Worm (Caenorhabditis elegans) whole organism, L2 larva: ENCODE data around the gene tald-1.
"Not testable (repeated sequence)": the region's sequence is repeated elsewhere in the genome, so short reads cannot be mapped to it uniquely, and the experiment has no call there.

Experiments used
- C34F6.9 ChIP-seq: fragments of 150-350 bp; optimal IDR thresholded peaks from 2 replicates; lab custom pipeline; 2014; ENCODE audit warnings: missing biosample characterization, missing genetic modification characterization
- R02D3.7 ChIP-seq: fragments of 150-350 bp; optimal IDR thresholded peaks from 2 replicates; lab custom pipeline; 2014; ENCODE audit warnings: missing biosample characterization, missing genetic modification characterization
- Y55F3AM.14 ChIP-seq: fragments of 200-800 bp; sonication (Bioruptor generic); optimal IDR thresholded peaks from 2 replicates; lab custom pipeline; 2018; ENCODE audit warnings: mild to moderate bottlenecking, missing genetic modification characterization, missing compliant biosample characterization
- ZK546.5 ChIP-seq: sonication (generic microtip); optimal IDR thresholded peaks from 2 replicates; lab custom pipeline; 2017; ENCODE audit warnings: missing biosample characterization, missing genetic modification characterization
- alr-1 ChIP-seq: fragments of 150-350 bp; optimal IDR thresholded peaks from 2 replicates; lab custom pipeline; 2014; ENCODE audit warnings: missing biosample characterization, missing genetic modification characterization
- aly-2 ChIP-seq: fragments of 150-350 bp; optimal IDR thresholded peaks from 2 replicates; lab custom pipeline; 2014; ENCODE audit warnings: missing biosample characterization, missing genetic modification characterization
- ama-1 ChIP-seq: fragments of 150-350 bp; optimal IDR thresholded peaks from 2 replicates; lab custom pipeline; 2018; ENCODE audit warnings: inconsistent platforms
- blmp-1 ChIP-seq: sonication (generic microtip); optimal IDR thresholded peaks from 2 replicates; lab custom pipeline; 2017; ENCODE audit warnings: missing genetic modification characterization, mild to moderate bottlenecking, missing compliant biosample characterization, antibody characterized with exemption, moderate library complexity; ENCODE audit not compliant: insufficient read depth
- ceh-16 ChIP-seq: fragments of 150-350 bp; optimal IDR thresholded peaks from 2 replicates; lab custom pipeline; 2014; ENCODE audit warnings: missing biosample characterization, missing genetic modification characterization
- ceh-82 ChIP-seq: fragments of 150-350 bp; optimal IDR thresholded peaks from 2 replicates; lab custom pipeline; 2014; ENCODE audit warnings: missing biosample characterization, missing genetic modification characterization
- crh-2 ChIP-seq: sonication (generic microtip); optimal IDR thresholded peaks from 2 replicates; lab custom pipeline; 2017; ENCODE audit warnings: missing biosample characterization, missing genetic modification characterization
- dmd-4 ChIP-seq: sonication (generic microtip); optimal IDR thresholded peaks from 2 replicates; lab custom pipeline; 2017; ENCODE audit warnings: missing biosample characterization, missing genetic modification characterization
- egl-27 ChIP-seq: sonication (generic microtip); optimal IDR thresholded peaks from 3 replicates; lab custom pipeline; 2017; ENCODE audit warnings: missing biosample characterization, missing genetic modification reagents, missing genetic modification characterization
- elt-1 ChIP-seq: fragments of 150-350 bp; optimal IDR thresholded peaks from 2 replicates; lab custom pipeline; 2014; ENCODE audit warnings: missing biosample characterization, missing genetic modification characterization
- elt-3 ChIP-seq: sonication (generic microtip); optimal IDR thresholded peaks from 2 replicates; lab custom pipeline; 2017; ENCODE audit warnings: missing biosample characterization, missing genetic modification characterization
- fos-1 ChIP-seq: fragments of 150-350 bp; optimal IDR thresholded peaks from 2 replicates; lab custom pipeline; 2014; ENCODE audit warnings: missing biosample characterization, missing genetic modification characterization
- lin-13 ChIP-seq: fragments of 150-350 bp; optimal IDR thresholded peaks from 2 replicates; lab custom pipeline; 2014; ENCODE audit warnings: missing biosample characterization, missing genetic modification reagents, missing genetic modification characterization
- lin-39 ChIP-seq: fragments of 150-350 bp; optimal IDR thresholded peaks from 2 replicates; lab custom pipeline; 2014; ENCODE audit warnings: missing biosample characterization, missing genetic modification reagents, missing genetic modification characterization
- mab-5 ChIP-seq: fragments of 150-350 bp; optimal IDR thresholded peaks from 2 replicates; lab custom pipeline; 2014; ENCODE audit warnings: missing biosample characterization, missing genetic modification characterization
- nhr-12 ChIP-seq: fragments of 150-350 bp; optimal IDR thresholded peaks from 2 replicates; lab custom pipeline; 2014; ENCODE audit warnings: missing biosample characterization, missing genetic modification characterization
- nhr-129 ChIP-seq: fragments of 150-350 bp; optimal IDR thresholded peaks from 2 replicates; lab custom pipeline; 2014; ENCODE audit warnings: missing biosample characterization, missing genetic modification characterization
- nhr-21 ChIP-seq: fragments of 150-350 bp; optimal IDR thresholded peaks from 2 replicates; lab custom pipeline; 2014; ENCODE audit warnings: missing biosample characterization, missing genetic modification characterization
- nhr-23 ChIP-seq: fragments of 150-350 bp; optimal IDR thresholded peaks from 2 replicates; lab custom pipeline; 2014; ENCODE audit warnings: missing biosample characterization, missing genetic modification reagents, missing genetic modification characterization
- nhr-237 ChIP-seq: fragments of 150-350 bp; optimal IDR thresholded peaks from 2 replicates; lab custom pipeline; 2014; ENCODE audit warnings: missing biosample characterization, missing genetic modification characterization
- sem-4 ChIP-seq: fragments of 150-350 bp; optimal IDR thresholded peaks from 2 replicates; lab custom pipeline; 2014; ENCODE audit warnings: missing biosample characterization, missing genetic modification reagents, missing genetic modification characterization
- sma-9 ChIP-seq, 2 experiments: fragments of 150-350 bp in 1 of 2; sonication (generic microtip) in 1 of 2; optimal IDR thresholded peaks; 2 replicates each; lab custom pipeline; 2014 to 2016; ENCODE audit warnings: missing genetic modification characterization in 2 of 2, mild to moderate bottlenecking in 1 of 2, missing biosample characterization in 1 of 2, missing compliant biosample characterization in 1 of 2, missing genetic modification reagents in 1 of 2, moderate library complexity in 1 of 2
- snpc-4 ChIP-seq: fragments of 150-350 bp; optimal IDR thresholded peaks from 2 replicates; lab custom pipeline; 2014; ENCODE audit warnings: missing biosample characterization, missing genetic modification characterization
- unc-39 ChIP-seq: fragments of 150-350 bp; optimal IDR thresholded peaks from 2 replicates; lab custom pipeline; 2014; ENCODE audit warnings: missing biosample characterization, missing genetic modification characterization
- unc-55 ChIP-seq: fragments of 150-350 bp; sonication (generic microtip); optimal IDR thresholded peaks from 3 replicates; lab custom pipeline; 2014; ENCODE audit warnings: missing biosample characterization, missing genetic modification reagents, missing genetic modification characterization
- unc-62 ChIP-seq: fragments of 150-350 bp; optimal IDR thresholded peaks from 2 replicates; lab custom pipeline; 2014; ENCODE audit warnings: missing biosample characterization, missing genetic modification reagents, missing genetic modification characterization
- zag-1 ChIP-seq: fragments of 150-350 bp; optimal IDR thresholded peaks from 2 replicates; lab custom pipeline; 2014; ENCODE audit warnings: missing biosample characterization, missing genetic modification characterization
- ztf-1 ChIP-seq: fragments of 200-800 bp; sonication (Bioruptor generic); conservative IDR thresholded peaks from 2 replicates; pipeline ENCODE4 v1.3.6; 2022; ENCODE audit warnings: missing genetic modification characterization, missing compliant biosample characterization
- ztf-11 ChIP-seq: sonication (generic microtip); optimal IDR thresholded peaks from 2 replicates; lab custom pipeline; 2017; ENCODE audit warnings: missing biosample characterization, missing genetic modification characterization
- ztf-4 ChIP-seq: fragments of 150-350 bp; optimal IDR thresholded peaks from 2 replicates; lab custom pipeline; 2014; ENCODE audit warnings: missing biosample characterization, missing genetic modification characterization

The tald-1 gene

ce11 chrIV:4386351-4386750 is at the start of gene tald-1:
Gene tald-1, plus strand, starts transcription at chrIV:4386651.
- TF ChIP-seq fos-1 (tag; lab: Kevin White, UChicago) (peak; percentile 47), nhr-12 (tag; lab: Kevin White, UChicago) (no peak)

- TF ChIP-seq ceh-16: peak; percentile 23
- TF ChIP-seq elt-1 (tag; lab: Kevin White, UChicago): peak; percentile 76
- TF ChIP-seq nhr-23 (tag; lab: Kevin White, UChicago): peak; percentile 55
- peak; percentile 62 for TF ChIP-seq sma-9 (GFP tag; optimal IDR thresholded peaks at IDR 0.05; lab: Kevin White, UChicago)
- no peak for TF ChIP-seq sma-9 (tag; optimal IDR thresholded peaks at IDR 0.05; lab: Kevin White, UChicago)
- no peak for TF ChIP-seq nhr-21 (tag; lab: Kevin White, UChicago)
These were observed 48.2 kb upstream of the tald-1 start for ce11 chrIV:4338217-4338616.

DNA sequence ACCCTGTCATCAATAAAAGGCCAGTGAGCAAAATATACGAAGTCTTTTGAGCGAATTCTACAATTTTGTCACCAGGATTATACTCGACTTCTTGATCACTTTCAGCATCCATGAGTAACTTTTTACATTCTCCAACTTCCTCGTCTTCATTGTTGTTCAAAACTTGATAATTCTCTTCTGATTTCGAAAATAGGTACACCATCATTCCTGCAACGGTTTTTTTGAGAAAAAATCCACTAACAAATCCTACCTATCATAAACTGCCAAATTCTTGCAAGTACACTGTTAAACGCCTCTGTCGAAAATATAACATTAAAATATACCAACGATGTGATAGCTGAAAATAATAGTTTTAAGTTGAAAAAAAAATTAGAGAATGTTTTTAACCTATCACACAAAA is 41.6 kb upstream of the tald-1 start:
- TF ChIP-seq dmd-4 (tag; lab: Kevin White, UChicago): no peak
- TF ChIP-seq ztf-4 (tag; lab: Kevin White, UChicago): no peak
- no peak for TF ChIP-seq elt-1 (tag; lab: Kevin White, UChicago)
- no peak for TF ChIP-seq Y55F3AM.14 (GFP tag; lab: Kevin White, UChicago)
- no peak for TF ChIP-seq mab-5 (tag; lab: Kevin White, UChicago)
- TF ChIP-seq aly-2 (tag; lab: Kevin White, UChicago): no peak
- no peak for TF ChIP-seq unc-62 (GFP tag; lab: Kevin White, UChicago)
- TF ChIP-seq lin-39 (tag; lab: Kevin White, UChicago): no peak

DNA sequence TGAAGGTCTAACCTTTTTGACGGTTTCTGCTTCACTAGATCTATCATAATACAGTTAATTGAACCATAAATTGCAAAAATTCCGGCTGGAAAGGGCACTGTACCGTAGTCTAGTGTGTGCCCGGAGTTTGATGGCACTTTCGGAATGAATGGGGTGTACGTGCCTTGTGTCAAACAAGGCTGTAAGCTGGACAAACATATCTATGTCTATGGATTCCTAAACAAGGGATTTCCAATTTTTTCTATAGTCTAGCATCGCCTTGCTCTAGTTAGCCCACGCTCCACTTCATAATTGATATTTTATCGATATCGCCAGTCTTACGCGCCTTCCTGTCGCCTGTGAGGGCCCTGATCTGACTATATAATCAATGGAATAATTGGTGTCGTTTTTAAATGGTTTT is 39.9 kb upstream of the tald-1 start, which contains the start of gene oac-52:
Gene oac-52, minus strand, starts transcription at position 101 of the 400 bp plus-strand sequence.
- no peak for TF ChIP-seq lin-13
- TF ChIP-seq egl-27 (tag; lab: Kevin White, UChicago): no peak
- TF ChIP-seq ztf-11 (tag; lab: Kevin White, UChicago): no peak
- TF ChIP-seq sem-4 (tag; lab: Kevin White, UChicago): no peak
- TF ChIP-seq R02D3.7 (tag; lab: Kevin White, UChicago): no peak
- TF ChIP-seq nhr-23 (tag; lab: Kevin White, UChicago): no peak
- no peak for TF ChIP-seq unc-39
- no peak for TF ChIP-seq ceh-82 (tag; lab: Kevin White, UChicago)
- TF ChIP-seq snpc-4 (tag; lab: Kevin White, UChicago): no peak
- TF ChIP-seq nhr-12 (tag; lab: Kevin White, UChicago): no peak
- no peak for TF ChIP-seq aly-2 (tag; lab: Kevin White, UChicago)
- TF ChIP-seq ZK546.5 (tag; lab: Kevin White, UChicago): no peak
- TF ChIP-seq unc-62 (GFP tag; lab: Kevin White, UChicago): no peak
- no peak for TF ChIP-seq Y55F3AM.14 (GFP tag; lab: Kevin White, UChicago)
- no peak for TF ChIP-seq zag-1
- no peak for TF ChIP-seq crh-2 (tag; lab: Kevin White, UChicago)
- TF ChIP-seq ztf-1 (GFP tag; lab: Robert Waterston, UW): no peak
- TF ChIP-seq nhr-129 (tag; lab: Kevin White, UChicago): no peak

DNA sequence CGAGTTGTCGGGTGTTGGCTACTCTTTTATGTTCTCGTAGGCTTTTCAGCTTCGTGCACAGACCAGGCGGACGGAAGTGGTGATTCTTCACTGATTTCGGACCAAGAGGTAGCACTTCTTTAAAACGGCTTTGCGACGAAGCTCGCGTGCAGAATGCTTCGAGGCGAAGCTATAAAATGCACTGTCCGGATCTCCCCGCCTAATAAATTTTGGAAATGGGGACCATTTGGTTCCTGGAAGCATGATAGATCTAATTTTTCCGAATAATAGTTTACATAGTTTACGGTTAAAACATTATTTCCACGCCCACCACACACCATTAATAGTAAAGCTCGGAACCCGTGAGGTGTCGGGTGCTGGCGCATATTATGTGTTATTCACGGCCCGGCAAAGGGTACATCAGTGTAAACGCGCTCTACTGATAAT is 38.9 kb upstream of the tald-1 start:
- TF ChIP-seq ama-1 (lab: Kevin White, UChicago): peak; percentile 46
- TF ChIP-seq ceh-16: no peak
- TF ChIP-seq, all 48 proteins: peak for 1

DNA sequence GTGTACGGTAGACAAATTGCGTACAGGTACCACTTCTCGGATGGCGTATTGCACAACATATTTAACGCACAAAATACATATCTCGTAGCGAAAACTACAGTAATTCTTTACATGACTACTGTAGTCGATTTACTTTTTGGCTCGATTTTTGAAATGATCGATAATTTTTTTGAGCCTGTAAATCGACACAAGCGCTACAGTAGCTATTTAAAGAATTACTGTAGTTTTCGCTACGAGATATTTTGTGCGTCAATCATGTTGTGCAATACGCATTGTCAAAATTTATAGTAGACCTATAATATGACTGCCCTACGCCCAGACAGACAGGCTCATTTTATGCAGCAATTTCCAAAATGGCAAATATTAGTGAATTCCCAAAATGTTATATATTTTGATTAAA is 38.3 kb upstream of the tald-1 start, which contains the start of gene W03B1.5:
Gene W03B1.5, plus strand, starts transcription at position 301 of the 400 bp plus-strand sequence.
- TF ChIP-seq ama-1 (lab: Kevin White, UChicago); mab-5 (tag; lab: Kevin White, UChicago); C34F6.9: not testable (repeated sequence)

- TF ChIP-seq nhr-237: no peak
- TF ChIP-seq ceh-16: no peak
- TF ChIP-seq zag-1: no peak
- no peak for TF ChIP-seq elt-3
- TF ChIP-seq blmp-1 (tag; lab: Kevin White, UChicago): no peak
- no peak for TF ChIP-seq unc-55 (GFP tag; lab: Kevin White, UChicago)
- no peak for TF ChIP-seq dmd-4 (tag; lab: Kevin White, UChicago)
- TF ChIP-seq alr-1: no peak
- no peak for TF ChIP-seq lin-39 (tag; lab: Kevin White, UChicago)
- TF ChIP-seq ztf-11 (tag; lab: Kevin White, UChicago): no peak
These were observed 29.6 kb upstream of the tald-1 start, which contains the start of gene W03B1.9 for ce11 chrIV:4356879-4357278. Gene W03B1.9, minus strand, starts transcription at chrIV:4356979.
